Worm (Caenorhabditis elegans) whole organism, L2 larva: ENCODE data around the gene clc-32.

Experiments used
- C34F6.9 ChIP-seq: fragments of 150-350 bp; optimal IDR thresholded peaks from 2 replicates; lab custom pipeline; 2014; ENCODE audit warnings: missing biosample characterization, missing genetic modification characterization
- Y55F3AM.14 ChIP-seq: fragments of 200-800 bp; sonication (Bioruptor generic); optimal IDR thresholded peaks from 2 replicates; lab custom pipeline; 2018; ENCODE audit warnings: mild to moderate bottlenecking, missing genetic modification characterization, missing compliant biosample characterization
- ZK546.5 ChIP-seq: sonication (generic microtip); optimal IDR thresholded peaks from 2 replicates; lab custom pipeline; 2017; ENCODE audit warnings: missing biosample characterization, missing genetic modification characterization
- alr-1 ChIP-seq: fragments of 150-350 bp; optimal IDR thresholded peaks from 2 replicates; lab custom pipeline; 2014; ENCODE audit warnings: missing biosample characterization, missing genetic modification characterization
- aly-2 ChIP-seq: fragments of 150-350 bp; optimal IDR thresholded peaks from 2 replicates; lab custom pipeline; 2014; ENCODE audit warnings: missing biosample characterization, missing genetic modification characterization
- ama-1 ChIP-seq: fragments of 150-350 bp; optimal IDR thresholded peaks from 2 replicates; lab custom pipeline; 2018; ENCODE audit warnings: inconsistent platforms
- ceh-16 ChIP-seq: fragments of 150-350 bp; optimal IDR thresholded peaks from 2 replicates; lab custom pipeline; 2014; ENCODE audit warnings: missing biosample characterization, missing genetic modification characterization
- ceh-82 ChIP-seq: fragments of 150-350 bp; optimal IDR thresholded peaks from 2 replicates; lab custom pipeline; 2014; ENCODE audit warnings: missing biosample characterization, missing genetic modification characterization
- dmd-4 ChIP-seq: sonication (generic microtip); optimal IDR thresholded peaks from 2 replicates; lab custom pipeline; 2017; ENCODE audit warnings: missing biosample characterization, missing genetic modification characterization
- egl-27 ChIP-seq: sonication (generic microtip); optimal IDR thresholded peaks from 3 replicates; lab custom pipeline; 2017; ENCODE audit warnings: missing biosample characterization, missing genetic modification reagents, missing genetic modification characterization
- elt-1 ChIP-seq: fragments of 150-350 bp; optimal IDR thresholded peaks from 2 replicates; lab custom pipeline; 2014; ENCODE audit warnings: missing biosample characterization, missing genetic modification characterization
- fos-1 ChIP-seq: fragments of 150-350 bp; optimal IDR thresholded peaks from 2 replicates; lab custom pipeline; 2014; ENCODE audit warnings: missing biosample characterization, missing genetic modification characterization
- gmeb-1 ChIP-seq: fragments of 150-350 bp; optimal IDR thresholded peaks from 2 replicates; lab custom pipeline; 2014; ENCODE audit warnings: missing biosample characterization, missing genetic modification characterization
- lin-11 ChIP-seq: fragments of 150-350 bp; sonication (generic microtip); optimal IDR thresholded peaks from 2 replicates; lab custom pipeline; 2014; ENCODE audit warnings: missing biosample characterization, missing genetic modification characterization, inconsistent platforms, mixed read lengths
- lin-13 ChIP-seq: fragments of 150-350 bp; optimal IDR thresholded peaks from 2 replicates; lab custom pipeline; 2014; ENCODE audit warnings: missing biosample characterization, missing genetic modification reagents, missing genetic modification characterization
- lin-39 ChIP-seq: fragments of 150-350 bp; optimal IDR thresholded peaks from 2 replicates; lab custom pipeline; 2014; ENCODE audit warnings: missing biosample characterization, missing genetic modification reagents, missing genetic modification characterization
- mab-5 ChIP-seq: fragments of 150-350 bp; optimal IDR thresholded peaks from 2 replicates; lab custom pipeline; 2014; ENCODE audit warnings: missing biosample characterization, missing genetic modification characterization
- mbf-1 ChIP-seq: sonication (generic microtip); optimal IDR thresholded peaks from 2 replicates; lab custom pipeline; 2017; ENCODE audit warnings: missing biosample characterization, missing genetic modification characterization
- mdl-1 ChIP-seq, 2 experiments: fragments of 150-350 bp in 1 of 2; sonication (generic microtip) in 1 of 2; optimal IDR thresholded peaks; 2 replicates each; lab custom pipeline; 2017; ENCODE audit warnings: missing biosample characterization in 2 of 2, missing genetic modification characterization in 2 of 2
- nhr-10 ChIP-seq: sonication (generic microtip); optimal IDR thresholded peaks from 2 replicates; lab custom pipeline; 2017; ENCODE audit warnings: missing biosample characterization, missing genetic modification characterization
- nhr-11 ChIP-seq: fragments of 150-350 bp; optimal IDR thresholded peaks from 2 replicates; lab custom pipeline; 2014; ENCODE audit warnings: missing biosample characterization, missing genetic modification characterization
- nhr-12 ChIP-seq: fragments of 150-350 bp; optimal IDR thresholded peaks from 2 replicates; lab custom pipeline; 2014; ENCODE audit warnings: missing biosample characterization, missing genetic modification characterization
- nhr-129 ChIP-seq: fragments of 150-350 bp; optimal IDR thresholded peaks from 2 replicates; lab custom pipeline; 2014; ENCODE audit warnings: missing biosample characterization, missing genetic modification characterization
- nhr-21 ChIP-seq: fragments of 150-350 bp; optimal IDR thresholded peaks from 2 replicates; lab custom pipeline; 2014; ENCODE audit warnings: missing biosample characterization, missing genetic modification characterization
- nhr-23 ChIP-seq: fragments of 150-350 bp; optimal IDR thresholded peaks from 2 replicates; lab custom pipeline; 2014; ENCODE audit warnings: missing biosample characterization, missing genetic modification reagents, missing genetic modification characterization
- nhr-237 ChIP-seq: fragments of 150-350 bp; optimal IDR thresholded peaks from 2 replicates; lab custom pipeline; 2014; ENCODE audit warnings: missing biosample characterization, missing genetic modification characterization
- peb-1 ChIP-seq: fragments of 150-350 bp; optimal IDR thresholded peaks from 2 replicates; lab custom pipeline; 2014; ENCODE audit warnings: missing biosample characterization, missing genetic modification characterization
- sem-4 ChIP-seq: fragments of 150-350 bp; optimal IDR thresholded peaks from 2 replicates; lab custom pipeline; 2014; ENCODE audit warnings: missing biosample characterization, missing genetic modification reagents, missing genetic modification characterization
- sma-3 ChIP-seq: sonication (generic microtip); optimal IDR thresholded peaks from 2 replicates; lab custom pipeline; 2016; ENCODE audit warnings: missing genetic modification reagents, missing genetic modification characterization, missing compliant biosample characterization
- sma-9 ChIP-seq, 2 experiments: fragments of 150-350 bp in 1 of 2; sonication (generic microtip) in 1 of 2; optimal IDR thresholded peaks; 2 replicates each; lab custom pipeline; 2014 to 2016; ENCODE audit warnings: missing genetic modification characterization in 2 of 2, mild to moderate bottlenecking in 1 of 2, missing biosample characterization in 1 of 2, missing compliant biosample characterization in 1 of 2, missing genetic modification reagents in 1 of 2, moderate library complexity in 1 of 2
- snpc-4 ChIP-seq: fragments of 150-350 bp; optimal IDR thresholded peaks from 2 replicates; lab custom pipeline; 2014; ENCODE audit warnings: missing biosample characterization, missing genetic modification characterization
- unc-39 ChIP-seq: fragments of 150-350 bp; optimal IDR thresholded peaks from 2 replicates; lab custom pipeline; 2014; ENCODE audit warnings: missing biosample characterization, missing genetic modification characterization
- unc-55 ChIP-seq: fragments of 150-350 bp; sonication (generic microtip); optimal IDR thresholded peaks from 3 replicates; lab custom pipeline; 2014; ENCODE audit warnings: missing biosample characterization, missing genetic modification reagents, missing genetic modification characterization
- ztf-1 ChIP-seq: fragments of 200-800 bp; sonication (Bioruptor generic); conservative IDR thresholded peaks from 2 replicates; pipeline ENCODE4 v1.3.6; 2022; ENCODE audit warnings: missing genetic modification characterization, missing compliant biosample characterization
- ztf-11 ChIP-seq: sonication (generic microtip); optimal IDR thresholded peaks from 2 replicates; lab custom pipeline; 2017; ENCODE audit warnings: missing biosample characterization, missing genetic modification characterization

Gene clc-32

ce11 chrV:16169026-16169425 lies 28.1 kb upstream of the clc-32 start, which contains the start of gene str-111:
Gene str-111, minus strand, starts transcription at chrV:16169126.
- no peak for TF ChIP-seq mbf-1 (tag; lab: Kevin White, UChicago)
- TF ChIP-seq Y55F3AM.14 (GFP tag; lab: Kevin White, UChicago) = no peak
- TF ChIP-seq lin-13 (GFP tag; lab: Kevin White, UChicago) = no peak
- TF ChIP-seq nhr-10 = no peak
- TF ChIP-seq nhr-11 (tag; lab: Kevin White, UChicago) = no peak
- TF ChIP-seq sma-9 (GFP tag; optimal IDR thresholded peaks at IDR 0.05; lab: Kevin White, UChicago) = no peak
- no peak for TF ChIP-seq sma-9 (tag; optimal IDR thresholded peaks at IDR 0.05; lab: Kevin White, UChicago)
- no peak for TF ChIP-seq ama-1 (lab: Kevin White, UChicago)
- TF ChIP-seq elt-1 (tag; lab: Kevin White, UChicago) = no peak
- no peak for TF ChIP-seq ceh-82 (tag; lab: Kevin White, UChicago)
- no peak for TF ChIP-seq ztf-1 (GFP tag; lab: Robert Waterston, UW)
- no peak for TF ChIP-seq nhr-23 (tag; lab: Kevin White, UChicago)
- TF ChIP-seq nhr-129 = no peak
- TF ChIP-seq ztf-11 (tag; lab: Kevin White, UChicago) = no peak

DNA sequence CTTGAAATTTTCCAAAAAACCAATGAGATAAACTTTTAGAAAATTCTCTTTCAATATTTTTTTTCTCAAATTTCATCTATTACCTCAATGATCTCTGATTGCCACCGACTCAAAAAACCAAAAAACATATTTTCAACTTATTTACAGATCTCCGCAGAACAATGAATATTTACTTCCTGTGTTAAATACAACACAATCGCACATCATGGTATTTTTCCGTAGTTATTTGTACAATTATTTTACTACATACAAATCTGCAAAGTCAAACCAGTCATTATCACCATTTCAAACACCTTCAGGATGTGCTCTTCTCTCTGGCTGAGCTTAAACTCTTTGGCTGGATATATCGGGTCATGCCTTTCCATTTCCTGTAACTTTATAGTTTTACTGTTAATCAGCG lies 25.0 kb upstream of the clc-32 start, which contains the start of gene str-108:
TSS of gene str-108 (plus strand) at position 301 of the 400 bp plus-strand sequence.
- TF ChIP-seq mab-5 (tag; lab: Kevin White, UChicago) = no peak
- TF ChIP-seq fos-1 (tag; lab: Kevin White, UChicago) = no peak
- TF ChIP-seq gmeb-1 (tag; lab: Kevin White, UChicago) = no peak
- no peak for TF ChIP-seq alr-1
- TF ChIP-seq unc-39 = no peak
- no peak for TF ChIP-seq aly-2
- TF ChIP-seq mdl-1 (tag; optimal IDR thresholded peaks at IDR 0.05; lab: Kevin White, UChicago) = no peak
- TF ChIP-seq nhr-12 = no peak
- no peak for TF ChIP-seq snpc-4 (tag; lab: Kevin White, UChicago)

ce11 chrV:16163719-16164118 lies 22.7 kb upstream of the clc-32 start, which contains the start of gene F10A3.12:
Gene F10A3.12, plus strand, starts transcription at chrV:16164019.
- TF ChIP-seq sma-3 (no peak), nhr-11 (tag; lab: Kevin White, UChicago) (no peak), nhr-21 (no peak), sem-4 (tag; lab: Kevin White, UChicago) (no peak), lin-39 (tag; lab: Kevin White, UChicago) (no peak), nhr-10 (no peak), fos-1 (tag; lab: Kevin White, UChicago) (no peak), ztf-1 (GFP tag; lab: Robert Waterston, UW) (no peak), peb-1 (tag; lab: Kevin White, UChicago) (no peak), mdl-1 (tag; optimal IDR thresholded peaks at IDR 0.05; lab: Kevin White, UChicago) (no peak), mbf-1 (tag; lab: Kevin White, UChicago) (no peak), Y55F3AM.14 (GFP tag; lab: Kevin White, UChicago) (no peak)

DNA sequence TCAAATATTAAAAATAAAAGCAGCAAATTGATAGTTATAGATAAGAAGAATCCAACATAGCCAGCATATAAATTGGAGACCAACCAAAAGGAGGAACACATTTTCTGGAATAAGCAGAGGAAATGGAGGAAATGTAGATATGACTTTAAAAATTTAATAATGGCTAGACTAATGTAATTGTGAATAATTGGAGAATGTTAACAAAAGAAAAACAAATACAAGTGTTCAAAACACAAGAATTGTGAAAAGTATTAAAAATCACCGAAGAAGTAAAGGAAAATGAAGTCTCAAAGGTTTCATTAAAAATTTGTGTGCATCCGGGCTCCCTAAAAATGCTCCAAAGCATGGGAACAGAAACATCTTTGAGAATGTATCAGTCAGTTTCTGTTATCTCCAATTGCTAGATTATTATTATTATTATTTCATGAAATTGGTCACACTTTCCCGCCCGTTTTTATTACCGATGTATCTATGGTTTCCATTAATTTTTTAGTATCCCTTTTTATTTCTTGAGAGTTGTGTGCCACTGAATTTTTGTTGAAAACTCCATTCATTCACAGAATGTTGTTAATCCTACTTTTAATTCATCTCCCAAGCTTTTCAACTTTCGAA lies 21.3 kb upstream of the clc-32 start, which contains the start of the genes str-109 and F10A3.11:
TSS of gene str-109 (minus strand) at position 101 of the 612 bp plus-strand sequence.
TSS of gene F10A3.11 (plus strand) at position 562 of the 612 bp plus-strand sequence.
- TF ChIP-seq dmd-4 (tag; lab: Kevin White, UChicago) = no peak
- TF ChIP-seq mab-5 (tag; lab: Kevin White, UChicago) = no peak
- no peak for TF ChIP-seq C34F6.9
- TF ChIP-seq nhr-23 (tag; lab: Kevin White, UChicago) = no peak
- TF ChIP-seq gmeb-1 (tag; lab: Kevin White, UChicago) = no peak
- no peak for TF ChIP-seq sma-3

- peak; percentile 83 for TF ChIP-seq nhr-129
- no peak for TF ChIP-seq nhr-237 (tag; lab: Kevin White, UChicago)
- TF ChIP-seq unc-55 (GFP tag; lab: Kevin White, UChicago) = peak; percentile 56
- no peak for TF ChIP-seq dmd-4 (tag; lab: Kevin White, UChicago)
- peak; percentile 62 for TF ChIP-seq fos-1 (tag; lab: Kevin White, UChicago)
These were observed 19.1 kb upstream of the clc-32 start for ce11 chrV:16160087-16160486.

ce11 chrV:16159594-16159993 lies 18.6 kb upstream of the clc-32 start, which contains the start of gene F10A3.17:
Gene F10A3.17, minus strand, starts transcription at chrV:16159694.
- TF ChIP-seq lin-11 (tag; lab: Kevin White, UChicago) (no peak), mbf-1 (tag; lab: Kevin White, UChicago) (no peak), ZK546.5 (tag; lab: Kevin White, UChicago) (no peak), sem-4 (tag; lab: Kevin White, UChicago) (no peak), egl-27 (tag; lab: Kevin White, UChicago) (no peak), ceh-16 (no peak)
